Fruit fly (Drosophila melanogaster) whole organism, embryonic: Measurements from ENCODE around the gene CG44090.

Experiments
- Atf6 ChIP-seq: fragments of 200-800 bp; sonication (Bioruptor generic); IDR thresholded peaks from 2 replicates; pipeline ENCODE4 v1.3.6; 2022; ENCODE audit warnings: missing biosample characterization, missing genetic modification characterization
- CG11085 ChIP-seq: fragments of 200-800 bp; sonication (Bioruptor generic); IDR thresholded peaks from 2 replicates; pipeline ENCODE4 v1.3.6; 2022; ENCODE audit warnings: missing biosample characterization, missing genetic modification characterization
- CG11504 ChIP-seq: fragments of 200-800 bp; sonication (Bioruptor generic); optimal IDR thresholded peaks from 3 replicates; lab custom pipeline; 2019; ENCODE audit warnings: missing biosample characterization, mild to moderate bottlenecking, missing genetic modification characterization, moderate library complexity
- CG11695 ChIP-seq: fragments of 200-800 bp; sonication (Bioruptor generic); IDR thresholded peaks from 3 replicates; pipeline ENCODE4 v1.3.6; 2022; ENCODE audit warnings: missing biosample characterization, missing genetic modification characterization
- CG12071 ChIP-seq: fragments of 200-800 bp; sonication (Bioruptor generic); optimal IDR thresholded peaks from 3 replicates; lab custom pipeline; 2018; ENCODE audit warnings: missing biosample characterization, mild to moderate bottlenecking, missing genetic modification characterization
- CG13123 ChIP-seq: fragments of 200-800 bp; sonication (Bioruptor generic); optimal IDR thresholded peaks from 2 replicates; lab custom pipeline; 2016; ENCODE audit warnings: missing biosample characterization, missing genetic modification characterization
- CG17802 ChIP-seq: fragments of 200-800 bp; sonication (Bioruptor generic); optimal IDR thresholded peaks from 2 replicates; lab custom pipeline; 2018; ENCODE audit warnings: missing biosample characterization, mild to moderate bottlenecking, missing genetic modification characterization, moderate library complexity
- CG18262 ChIP-seq: fragments of 200-800 bp; optimal IDR thresholded peaks from 3 replicates; lab custom pipeline; 2019; ENCODE audit warnings: missing biosample characterization, mild to moderate bottlenecking, missing genetic modification characterization, moderate library complexity
- CG1832 ChIP-seq: fragments of 200-800 bp; sonication (Bioruptor generic); optimal IDR thresholded peaks from 2 replicates; lab custom pipeline; 2017; ENCODE audit warnings: missing biosample characterization, mild to moderate bottlenecking, missing genetic modification characterization, inconsistent platforms
- CG30020 ChIP-seq: fragments of 200-800 bp; optimal IDR thresholded peaks from 2 replicates; lab custom pipeline; 2019; ENCODE audit warnings: missing biosample characterization, mild to moderate bottlenecking, missing genetic modification characterization, moderate library complexity
- CG32532 ChIP-seq: fragments of 200-800 bp; sonication (Bioruptor generic); IDR thresholded peaks from 2 replicates; pipeline ENCODE4 v1.3.6; 2022; ENCODE audit warnings: missing biosample characterization, missing genetic modification characterization
- CG4360 ChIP-seq: fragments of 200-800 bp; sonication (Bioruptor generic); IDR thresholded peaks from 2 replicates; pipeline ENCODE4 v1.3.6; 2022; ENCODE audit warnings: missing biosample characterization, missing genetic modification characterization
- CG4617 ChIP-seq: fragments of 200-800 bp; sonication (Bioruptor generic); optimal IDR thresholded peaks from 3 replicates; lab custom pipeline; 2016; ENCODE audit warnings: missing biosample characterization, missing genetic modification characterization, borderline replicate concordance
- CG6175 ChIP-seq: fragments of 200-800 bp; sonication (Bioruptor generic); IDR thresholded peaks from 3 replicates; pipeline ENCODE4 v1.3.6; 2022; ENCODE audit warnings: missing biosample characterization, missing genetic modification characterization
- CG6791 ChIP-seq: fragments of 200-800 bp; sonication (Bioruptor generic); IDR thresholded peaks from 3 replicates; pipeline ENCODE4 v1.3.6; 2022; ENCODE audit warnings: missing biosample characterization, missing genetic modification characterization; ENCODE audit not compliant: partially characterized antibody
- CG6813 ChIP-seq: fragments of 200-800 bp; sonication (Bioruptor generic); optimal IDR thresholded peaks from 2 replicates; lab custom pipeline; 2017; ENCODE audit warnings: missing biosample characterization, missing genetic modification characterization, mild to moderate bottlenecking, moderate library complexity, missing genetic modification reagents
- CG6854 ChIP-seq: fragments of 200-800 bp; sonication (Bioruptor generic); optimal IDR thresholded peaks from 3 replicates; lab custom pipeline; 2017; ENCODE audit warnings: missing biosample characterization, mild to moderate bottlenecking, missing genetic modification characterization
- CG8281 ChIP-seq: fragments of 200-800 bp; sonication (Bioruptor generic); optimal IDR thresholded peaks from 2 replicates; lab custom pipeline; 2018; ENCODE audit warnings: missing biosample characterization, mild to moderate bottlenecking, missing genetic modification characterization, moderate library complexity
- CG8944 ChIP-seq: fragments of 200-800 bp; sonication (Bioruptor generic); optimal IDR thresholded peaks from 3 replicates; lab custom pipeline; 2016; ENCODE audit warnings: missing biosample characterization, missing genetic modification characterization
- CG9727 ChIP-seq: fragments of 200-800 bp; sonication (Bioruptor generic); optimal IDR thresholded peaks from 3 replicates; lab custom pipeline; 2017; ENCODE audit warnings: missing biosample characterization, mild to moderate bottlenecking, missing genetic modification characterization
- Dbx ChIP-seq: fragments of 200-800 bp; sonication (Bioruptor generic); IDR thresholded peaks from 3 replicates; pipeline ENCODE4 v1.3.6; 2022; ENCODE audit warnings: missing biosample characterization, missing genetic modification characterization
- GATAe ChIP-seq: fragments of 200-800 bp; sonication (Bioruptor generic); conservative IDR thresholded peaks from 2 replicates; pipeline ENCODE4 v1.3.6; 2022; ENCODE audit warnings: missing biosample characterization, missing genetic modification characterization
- NC2α ChIP-seq: fragments of 200-800 bp; sonication (Bioruptor generic); optimal IDR thresholded peaks from 2 replicates; lab custom pipeline; 2016; ENCODE audit warnings: missing biosample characterization, missing genetic modification characterization
- Oli ChIP-seq: fragments of 200-800 bp; sonication (Bioruptor generic); optimal IDR thresholded peaks from 2 replicates; lab custom pipeline; 2018; ENCODE audit warnings: missing biosample characterization, mild to moderate bottlenecking, missing genetic modification characterization, moderate library complexity
- Side ChIP-seq: fragments of 200-800 bp; sonication (Bioruptor generic); optimal IDR thresholded peaks from 2 replicates; lab custom pipeline; 2016; ENCODE audit warnings: missing biosample characterization, missing genetic modification characterization
- Sox102F ChIP-seq: fragments of 200-800 bp; sonication (Bioruptor generic); optimal IDR thresholded peaks from 2 replicates; lab custom pipeline; 2018; ENCODE audit warnings: missing biosample characterization, mild to moderate bottlenecking, missing genetic modification characterization, moderate library complexity
- YL-1 ChIP-seq: fragments of 200-800 bp; sonication (Bioruptor generic); optimal IDR thresholded peaks from 3 replicates; lab custom pipeline; 2017; ENCODE audit warnings: missing biosample characterization, mild to moderate bottlenecking, missing genetic modification characterization
- ash1 ChIP-seq: fragments of 200-800 bp; sonication (Bioruptor generic); optimal IDR thresholded peaks from 2 replicates; lab custom pipeline; 2018; ENCODE audit warnings: missing biosample characterization, mild to moderate bottlenecking, missing genetic modification characterization
- cas ChIP-seq: fragments of 200-800 bp; sonication (Bioruptor generic); IDR thresholded peaks from 2 replicates; pipeline ENCODE4 v1.3.6; 2022; ENCODE audit warnings: missing biosample characterization, missing genetic modification characterization
- cato ChIP-seq: fragments of 200-800 bp; sonication (Bioruptor generic); optimal IDR thresholded peaks from 2 replicates; lab custom pipeline; 2016; ENCODE audit warnings: missing biosample characterization, missing genetic modification characterization, borderline replicate concordance
- croc ChIP-seq: fragments of 200-800 bp; sonication (Bioruptor generic); conservative IDR thresholded peaks from 3 replicates; pipeline ENCODE4 v1.3.6; 2022; ENCODE audit warnings: missing biosample characterization, missing genetic modification characterization
- dmrt99B ChIP-seq: fragments of 200-800 bp; sonication (Bioruptor generic); optimal IDR thresholded peaks from 2 replicates; lab custom pipeline; 2018; ENCODE audit warnings: missing biosample characterization, mild to moderate bottlenecking, missing genetic modification characterization, moderate library complexity
- en ChIP-seq: fragments of 200-800 bp; sonication (Bioruptor generic); optimal IDR thresholded peaks from 2 replicates; lab custom pipeline; 2016; ENCODE audit warnings: missing biosample characterization, missing genetic modification characterization
- eyg ChIP-seq: fragments of 200-800 bp; sonication (Bioruptor generic); optimal IDR thresholded peaks from 3 replicates; lab custom pipeline; 2016; ENCODE audit warnings: missing biosample characterization, missing genetic modification characterization
- gcm ChIP-seq: fragments of 200-800 bp; sonication (Bioruptor generic); optimal IDR thresholded peaks from 2 replicates; lab custom pipeline; 2019; ENCODE audit warnings: missing biosample characterization, mild to moderate bottlenecking, missing genetic modification characterization, moderate library complexity
- gem ChIP-seq: fragments of 200-800 bp; sonication (Bioruptor generic); optimal IDR thresholded peaks from 2 replicates; lab custom pipeline; 2019; ENCODE audit warnings: missing biosample characterization, mild to moderate bottlenecking, missing genetic modification characterization, moderate library complexity
- hbn ChIP-seq: fragments of 200-800 bp; sonication (Bioruptor generic); IDR thresholded peaks from 2 replicates; pipeline ENCODE4 v1.3.6; 2022; ENCODE audit warnings: missing biosample characterization, missing genetic modification characterization; ENCODE audit not compliant: partially characterized antibody
- jigr1 ChIP-seq: fragments of 200-800 bp; sonication (Bioruptor generic); IDR thresholded peaks from 3 replicates; pipeline ENCODE4 v1.3.6; 2022; ENCODE audit warnings: missing biosample characterization, missing genetic modification characterization
- jing ChIP-seq: fragments of 200-800 bp; sonication (Bioruptor generic); optimal IDR thresholded peaks from 2 replicates; lab custom pipeline; 2018; ENCODE audit warnings: missing biosample characterization, mild to moderate bottlenecking, missing genetic modification characterization
- kay ChIP-seq: fragments of 200-800 bp; sonication (Bioruptor generic); optimal IDR thresholded peaks from 2 replicates; lab custom pipeline; 2016; ENCODE audit warnings: missing biosample characterization, missing genetic modification characterization
- knrl ChIP-seq: fragments of 200-800 bp; sonication (Bioruptor generic); IDR thresholded peaks from 3 replicates; pipeline ENCODE4 v1.3.6; 2022; ENCODE audit warnings: missing biosample characterization, missing genetic modification characterization; ENCODE audit not compliant: partially characterized antibody
- lilli ChIP-seq: fragments of 200-800 bp; sonication (Bioruptor generic); optimal IDR thresholded peaks from 3 replicates; lab custom pipeline; 2016; ENCODE audit warnings: missing biosample characterization, missing genetic modification characterization
- luna ChIP-seq: fragments of 200-800 bp; sonication (Bioruptor generic); optimal IDR thresholded peaks from 2 replicates; lab custom pipeline; 2016; ENCODE audit warnings: missing biosample characterization, missing genetic modification characterization
- maf-S ChIP-seq: fragments of 200-800 bp; sonication (Bioruptor generic); optimal IDR thresholded peaks from 2 replicates; lab custom pipeline; 2016; ENCODE audit warnings: missing biosample characterization, missing genetic modification characterization
- rib ChIP-seq: fragments of 200-800 bp; sonication (Bioruptor generic); IDR thresholded peaks from 2 replicates; pipeline ENCODE4 v1.3.6; 2022; ENCODE audit warnings: missing biosample characterization, missing genetic modification characterization
- slbo ChIP-seq: fragments of 200-800 bp; sonication (Bioruptor generic); IDR thresholded peaks from 2 replicates; pipeline ENCODE4 v1.3.6; 2022; ENCODE audit warnings: missing biosample characterization, missing genetic modification characterization
- slou ChIP-seq: fragments of 200-800 bp; sonication (Bioruptor generic); optimal IDR thresholded peaks from 3 replicates; lab custom pipeline; 2016; ENCODE audit warnings: missing biosample characterization, missing genetic modification characterization
- tgo ChIP-seq: fragments of 200-800 bp; sonication (Bioruptor generic); IDR thresholded peaks from 3 replicates; pipeline ENCODE4 v1.3.6; 2022; ENCODE audit warnings: missing biosample characterization, missing genetic modification characterization
- toy ChIP-seq: fragments of 200-800 bp; sonication (Bioruptor generic); IDR thresholded peaks from 2 replicates; pipeline ENCODE4 v1.3.6; 2022; ENCODE audit warnings: missing biosample characterization, missing genetic modification characterization
- zfh1 ChIP-seq: fragments of 200-800 bp; sonication (Bioruptor generic); IDR thresholded peaks from 3 replicates; pipeline ENCODE4 v1.3.6; 2022; ENCODE audit warnings: missing biosample characterization, missing genetic modification characterization

CG44090 gene

dm6 chr3R:17402434-17402833, 31.8 kb downstream of the CG44090 start, which contains the start of gene Sur-8 (continued):
- TF ChIP-seq croc (GFP tag; lab: Robert Waterston, UW), result peak; percentile 26; the same call in 1 of the 3 replicates
- peak; percentile 39 for TF ChIP-seq maf-S (GFP tag; lab: Kevin White, UChicago)
- TF ChIP-seq ash1 (GFP tag; lab: Kevin White, UChicago), result no peak
- 0 out of 2 replicates have a peak, but pooled peaks have one; percentile 27 for TF ChIP-seq GATAe (GFP tag; lab: Robert Waterston, UW)
- TF ChIP-seq slou (GFP tag; lab: Kevin White, UChicago), result peak; percentile 17
- TF ChIP-seq jing (GFP tag; lab: Kevin White, UChicago), result no peak
- peak; percentile 32 for TF ChIP-seq CG4617 (GFP tag; lab: Kevin White, UChicago)
- TF ChIP-seq CG30020, result no peak
- TF ChIP-seq tgo, result peak; percentile 67; the same call in 2 of the 3 replicates
- TF ChIP-seq kay (GFP tag; lab: Kevin White, UChicago), result no peak
- TF ChIP-seq hbn (GFP tag; lab: Robert Waterston, UW), result no peak
- peak; percentile 68 for TF ChIP-seq Sox102F (GFP tag; lab: Kevin White, UChicago)
- TF ChIP-seq CG11695 (GFP tag; lab: Robert Waterston, UW), result no peak
- peak; percentile 42; the same call in 2 of the 3 replicates for TF ChIP-seq knrl (GFP tag; lab: Robert Waterston, UW)
- TF ChIP-seq luna, result peak; percentile 48
- no peak for TF ChIP-seq CG18262
- peak; percentile 84 for TF ChIP-seq Dbx
- no peak for TF ChIP-seq CG8281 (tag; lab: Kevin White, UChicago)
- TF ChIP-seq dmrt99B (tag; lab: Kevin White, UChicago), result peak; percentile 55
- TF ChIP-seq CG11085 (GFP tag; lab: Robert Waterston, UW), result peak; percentile 66
- 0 out of 3 replicates have a peak, but pooled peaks have one; percentile 29 for TF ChIP-seq CG6791
- peak; percentile 42 for TF ChIP-seq NC2α
- TF ChIP-seq eyg (GFP tag; lab: Kevin White, UChicago), result no peak
- peak; percentile 2 for TF ChIP-seq YL-1 (GFP tag; lab: Kevin White, UChicago)
- TF ChIP-seq Side (GFP tag; lab: Kevin White, UChicago), result peak; percentile 2
- peak; percentile 60 for TF ChIP-seq Atf6
- peak; percentile 40; the same call in 1 of the 2 replicates for TF ChIP-seq rib
- peak; percentile 56 for TF ChIP-seq gem (tag; lab: Kevin White, UChicago)
- TF ChIP-seq CG32532, result peak; percentile 95
- peak; percentile 1 for TF ChIP-seq CG6813 (GFP tag; lab: Kevin White, UChicago)
- no peak for TF ChIP-seq gcm (GFP tag; lab: Kevin White, UChicago)
- TF ChIP-seq CG6175 (GFP tag; lab: Robert Waterston, UW), result peak; percentile 51; the same call in 2 of the 3 replicates
- TF ChIP-seq CG4360 (GFP tag; lab: Robert Waterston, UW), result no peak
- no peak for TF ChIP-seq CG1832
- no peak for TF ChIP-seq cato
- peak; percentile 86 for TF ChIP-seq zfh1 (GFP tag; lab: Robert Waterston, UW)
- 0 out of 2 replicates have a peak, but pooled peaks have one; percentile 24 for TF ChIP-seq cas (GFP tag; lab: Robert Waterston, UW)
- TF ChIP-seq jigr1, result no peak
- TF ChIP-seq lilli (GFP tag; lab: Kevin White, UChicago), result peak; percentile 65
- TF ChIP-seq CG17802, result no peak
- TF ChIP-seq CG13123, result peak; percentile 38
- peak; percentile 70 for TF ChIP-seq CG11504 (tag; lab: Kevin White, UChicago)
- peak; percentile 33 for TF ChIP-seq CG9727 (GFP tag; lab: Kevin White, UChicago)
- TF ChIP-seq CG12071 (GFP tag; lab: Kevin White, UChicago), result peak; percentile 48
- peak; percentile 21; the same call in 1 of the 2 replicates for TF ChIP-seq toy
- peak; percentile 87 for TF ChIP-seq slbo
- peak; percentile 69 for TF ChIP-seq CG8944
- TF ChIP-seq CG6854 (GFP tag; lab: Kevin White, UChicago), result peak; percentile 1
- peak; percentile 28 for TF ChIP-seq Oli (tag; lab: Kevin White, UChicago)
- TF ChIP-seq en (GFP tag; lab: Kevin White, UChicago), result peak; percentile 33
